Fruit fly (Drosophila melanogaster) whole organism: ENCODE data around the gene CG6276.

Experiments used
- CG8478 ChIP-seq: fragments of >200 bp; optimal IDR thresholded peaks from 2 replicates; lab custom pipeline; 2018; ENCODE audit warnings: inconsistent platforms
- Dll ChIP-seq: fragments of >200 bp; optimal IDR thresholded peaks from 2 replicates; lab custom pipeline; 2017
- EcR ChIP-seq, 2 experiments: fragments of >200 bp; optimal IDR thresholded peaks; 2 replicates each; lab custom pipeline; 2017; ENCODE audit warnings: missing biosample characterization in 2 of 2, missing genetic modification characterization in 2 of 2, missing genetic modification reagents in 2 of 2
- pan ChIP-seq: fragments of >200 bp; optimal IDR thresholded peaks from 2 replicates; lab custom pipeline; 2017
- psq ChIP-seq: fragments of >200 bp; optimal IDR thresholded peaks from 2 replicates; lab custom pipeline; 2017

DNA sequence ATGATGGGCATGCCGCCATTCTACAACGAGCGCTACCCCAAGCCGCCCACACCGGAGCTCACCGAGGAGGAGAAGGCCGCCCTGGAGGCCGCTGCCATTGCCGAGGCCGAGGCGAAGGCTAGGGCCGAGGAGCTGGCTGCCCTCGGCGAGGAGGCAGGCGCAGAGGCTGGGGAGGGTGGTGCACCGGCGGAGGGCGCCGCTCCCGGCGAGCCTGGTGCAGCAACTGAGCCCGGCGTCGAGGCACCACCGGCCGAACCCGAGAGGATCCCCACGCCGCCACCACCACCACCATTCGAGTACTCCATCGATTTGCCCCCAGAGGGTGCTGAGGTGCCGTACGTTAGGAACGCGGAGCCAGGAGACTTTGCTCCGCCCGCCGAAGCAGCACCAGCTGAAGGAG, 14.6 kb downstream of the CG6276 start:
- no peak for TF ChIP-seq pan
- TF ChIP-seq EcR (GFP tag; optimal IDR thresholded peaks at IDR 0.05; lab: Kevin White, UChicago), result no peak
- no peak for TF ChIP-seq CG8478 (lab: Kevin White, UChicago)
- no peak for TF ChIP-seq psq (lab: Kevin White, UChicago)
- TF ChIP-seq Dll (lab: Kevin White, UChicago), result no peak
